Worm (Caenorhabditis elegans): Measurements from ENCODE around the gene syx-16.

DNA sequence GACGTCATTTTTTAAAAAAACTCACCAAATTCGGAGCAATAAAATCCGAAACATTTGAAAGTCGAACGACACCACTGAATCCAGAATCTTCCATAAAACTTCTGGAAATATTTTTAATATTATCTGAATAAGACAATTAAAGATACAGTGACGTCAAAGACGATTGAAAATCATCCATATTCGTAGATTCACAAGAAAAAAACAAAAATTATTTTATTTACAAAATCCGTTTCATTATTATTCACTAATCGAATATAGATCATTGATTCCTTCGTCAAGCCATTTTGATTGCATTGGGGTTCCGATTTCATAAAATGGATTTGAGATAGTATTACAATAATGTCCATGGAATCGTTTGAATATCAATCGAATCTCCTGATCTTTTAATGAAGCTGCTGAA lies 50.2 kb downstream of the syx-16 start, which contains the start of gene oxy-4:
- no peak for TF ChIP-seq him-1 (tag; optimal IDR thresholded peaks at IDR 0.05)
- TF ChIP-seq W03F9.2 (tag; optimal IDR thresholded peaks at IDR 0.05), result no peak

Measured in whole organism, L4/young adult.